Worm (Caenorhabditis elegans) whole organism, mixed stage, embryonic: ENCODE measurements around the gene ins-5.
"Not testable (repeated sequence)": the region's sequence is repeated elsewhere in the genome, so short reads cannot be mapped to it uniquely, and the experiment has no call there.

Source experiments
- M03D4.4 ChIP-seq: sonication (generic microtip); optimal IDR thresholded peaks from 2 replicates; lab custom pipeline; 2017; ENCODE audit warnings: mild to moderate bottlenecking, missing genetic modification characterization, missing compliant biosample characterization
- bed-3 ChIP-seq: fragments of 200-800 bp; sonication (Bioruptor generic); optimal IDR thresholded peaks from 3 replicates; lab custom pipeline; 2018; ENCODE audit warnings: mild to moderate bottlenecking, missing genetic modification characterization, moderate library complexity, missing compliant biosample characterization
- blmp-1 ChIP-seq: fragments of 150-350 bp; optimal IDR thresholded peaks from 2 replicates; lab custom pipeline; 2014; ENCODE audit warnings: missing biosample characterization, missing genetic modification characterization
- ceh-39 ChIP-seq: fragments of 150-350 bp; optimal IDR thresholded peaks from 2 replicates; lab custom pipeline; 2014; ENCODE audit warnings: missing biosample characterization, missing genetic modification characterization
- ceh-43 ChIP-seq: fragments of 200-800 bp; sonication (Bioruptor generic); optimal IDR thresholded peaks from 2 replicates; lab custom pipeline; 2018; ENCODE audit warnings: mild to moderate bottlenecking, missing genetic modification characterization, moderate library complexity, missing compliant biosample characterization
- ces-1 ChIP-seq: fragments of 150-350 bp; optimal IDR thresholded peaks from 2 replicates; lab custom pipeline; 2014; ENCODE audit warnings: missing biosample characterization, missing genetic modification reagents, missing genetic modification characterization
- cnd-1 ChIP-seq: fragments of 200-800 bp; sonication (Bioruptor generic); optimal IDR thresholded peaks from 2 replicates; lab custom pipeline; 2018; ENCODE audit warnings: mild to moderate bottlenecking, missing genetic modification characterization, missing compliant biosample characterization
- drap-1 ChIP-seq: fragments of 200-800 bp; sonication (Bioruptor generic); optimal IDR thresholded peaks from 3 replicates; lab custom pipeline; 2018; ENCODE audit warnings: mild to moderate bottlenecking, missing genetic modification characterization, missing compliant biosample characterization
- elt-1 ChIP-seq: sonication (generic microtip); optimal IDR thresholded peaks from 2 replicates; lab custom pipeline; 2017; ENCODE audit warnings: missing genetic modification characterization, mild to moderate bottlenecking, missing compliant biosample characterization, antibody characterized with exemption, moderate library complexity, borderline replicate concordance; ENCODE audit not compliant: insufficient read depth
- elt-3 ChIP-seq: fragments of 150-350 bp; optimal IDR thresholded peaks from 2 replicates; lab custom pipeline; 2014; ENCODE audit warnings: missing biosample characterization, missing genetic modification characterization
- flh-1 ChIP-seq: fragments of 200-800 bp; sonication (Bioruptor generic); optimal IDR thresholded peaks from 2 replicates; lab custom pipeline; 2018; ENCODE audit warnings: mild to moderate bottlenecking, missing genetic modification characterization, moderate library complexity, missing compliant biosample characterization
- ham-2 ChIP-seq: fragments of 200-800 bp; sonication (Bioruptor generic); optimal IDR thresholded peaks from 2 replicates; lab custom pipeline; 2018; ENCODE audit warnings: mild to moderate bottlenecking, missing genetic modification characterization, missing compliant biosample characterization
- hlh-1 ChIP-seq: fragments of 150-350 bp; optimal IDR thresholded peaks from 2 replicates; lab custom pipeline; 2014; ENCODE audit warnings: missing biosample characterization, missing genetic modification reagents, missing genetic modification characterization
- lin-32 ChIP-seq: fragments of 200-800 bp; sonication (Bioruptor generic); optimal IDR thresholded peaks from 2 replicates; lab custom pipeline; 2018; ENCODE audit warnings: mild to moderate bottlenecking, missing genetic modification characterization, missing compliant biosample characterization
- lsy-2 ChIP-seq: fragments of 150-350 bp; optimal IDR thresholded peaks from 2 replicates; lab custom pipeline; 2014; ENCODE audit warnings: missing biosample characterization, missing genetic modification characterization
- mab-5 ChIP-seq: fragments of 150-350 bp; optimal IDR thresholded peaks from 2 replicates; lab custom pipeline; 2014; ENCODE audit warnings: missing biosample characterization, missing genetic modification characterization
- mls-2 ChIP-seq: sonication (generic microtip); optimal IDR thresholded peaks from 2 replicates; lab custom pipeline; 2016; ENCODE audit warnings: mild to moderate bottlenecking, missing genetic modification characterization, moderate library complexity, missing compliant biosample characterization
- nhr-12 ChIP-seq: fragments of 150-350 bp; optimal IDR thresholded peaks from 2 replicates; lab custom pipeline; 2014; ENCODE audit warnings: missing biosample characterization, missing genetic modification characterization
- nhr-237 ChIP-seq: fragments of 150-350 bp; optimal IDR thresholded peaks from 2 replicates; lab custom pipeline; 2014; ENCODE audit warnings: missing biosample characterization, missing genetic modification characterization
- nhr-28 ChIP-seq: fragments of 150-350 bp; optimal IDR thresholded peaks from 2 replicates; lab custom pipeline; 2014; ENCODE audit warnings: missing biosample characterization, missing genetic modification characterization
- nhr-76 ChIP-seq: sonication (generic microtip); optimal IDR thresholded peaks from 2 replicates; lab custom pipeline; 2017; ENCODE audit warnings: missing biosample characterization, missing genetic modification characterization
- pha-4 ChIP-seq: fragments of 150-350 bp; optimal IDR thresholded peaks from 2 replicates; lab custom pipeline; 2018; ENCODE audit warnings: missing biosample characterization, missing genetic modification reagents, missing genetic modification characterization
- sem-2 ChIP-seq: fragments of 200-800 bp; sonication (Bioruptor generic); optimal IDR thresholded peaks from 2 replicates; lab custom pipeline; 2018; ENCODE audit warnings: mild to moderate bottlenecking, missing genetic modification characterization, missing compliant biosample characterization
- sptf-1 ChIP-seq: sonication (generic microtip); optimal IDR thresholded peaks from 2 replicates; lab custom pipeline; 2017; ENCODE audit warnings: mild to moderate bottlenecking, missing genetic modification characterization, moderate library complexity, missing compliant biosample characterization
- tbx-8 ChIP-seq: fragments of 200-800 bp; sonication (Bioruptor generic); optimal IDR thresholded peaks from 2 replicates; lab custom pipeline; 2018; ENCODE audit warnings: mild to moderate bottlenecking, missing genetic modification characterization, moderate library complexity, missing compliant biosample characterization
- unc-120 ChIP-seq: sonication (generic microtip); optimal IDR thresholded peaks from 2 replicates; lab custom pipeline; 2017; ENCODE audit warnings: missing genetic modification characterization, missing compliant biosample characterization; ENCODE audit not compliant: poor library complexity, severe bottlenecking
- unc-62 ChIP-seq: fragments of 150-350 bp; optimal IDR thresholded peaks from 2 replicates; lab custom pipeline; 2014; ENCODE audit warnings: missing biosample characterization, missing genetic modification reagents, missing genetic modification characterization
- zip-8 ChIP-seq: fragments of 150-350 bp; optimal IDR thresholded peaks from 2 replicates; lab custom pipeline; 2014; ENCODE audit warnings: missing biosample characterization, missing genetic modification characterization
- ztf-11 ChIP-seq: fragments of 150-350 bp; optimal IDR thresholded peaks from 2 replicates; lab custom pipeline; 2014; ENCODE audit warnings: missing biosample characterization, missing genetic modification characterization

ins-5 gene

DNA sequence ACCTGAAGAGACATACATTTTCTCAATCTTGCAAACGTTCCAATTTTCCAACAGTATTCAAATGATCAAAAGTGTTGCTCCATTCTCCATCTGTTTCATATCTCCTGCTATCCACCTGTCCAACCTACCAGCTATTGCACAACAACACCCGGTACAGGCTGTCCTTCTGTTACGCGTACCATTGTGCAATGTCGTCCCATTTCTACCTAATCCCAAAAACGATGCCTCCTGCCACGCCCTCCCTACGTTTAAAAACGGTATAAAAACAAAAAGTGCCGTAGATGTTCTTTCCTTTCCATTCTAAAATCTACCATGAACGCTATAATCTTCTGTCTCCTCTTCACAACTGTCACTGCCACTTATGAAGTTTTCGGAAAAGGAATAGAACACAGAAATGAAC lies 9.1 kb upstream of the ins-5 start, which contains the start of gene ins-2:
TSS of gene ins-2 (plus strand) at position 301 of the 400 bp plus-strand sequence.
- TF ChIP-seq zip-8 (tag; lab: Kevin White, UChicago), result peak; percentile 51
- no peak for TF ChIP-seq unc-120 (tag; lab: Kevin White, UChicago)
- TF ChIP-seq lin-32 (GFP tag; lab: Kevin White, UChicago), result peak; percentile 46

DNA sequence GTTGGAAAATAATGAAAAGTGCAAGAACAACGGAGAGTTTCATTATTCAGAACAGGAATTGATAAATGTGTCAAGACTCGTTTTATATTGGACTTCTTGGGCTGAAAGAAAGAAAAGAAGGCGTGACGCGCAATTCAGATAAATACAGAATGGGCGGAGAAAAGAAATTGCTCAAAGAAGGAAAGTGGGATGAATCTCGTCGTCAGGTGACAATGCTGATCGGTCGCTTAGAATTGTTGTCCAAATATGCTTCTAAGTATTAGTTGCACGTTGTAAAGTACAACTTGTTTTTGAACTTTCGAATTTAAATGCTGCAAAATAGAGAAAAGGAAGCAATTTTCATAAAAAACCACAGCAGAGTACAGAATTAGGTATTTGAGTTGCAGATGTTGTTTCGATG lies 6.7 kb upstream of the ins-5 start, which contains the start of gene ins-3:
TSS of gene ins-3 (minus strand) at position 101 of the 400 bp plus-strand sequence.
- TF ChIP-seq drap-1 (GFP tag; lab: Kevin White, UChicago) (no peak), ceh-39 (no peak), nhr-76 (no peak), ham-2 (GFP tag; lab: Kevin White, UChicago) (no peak), mls-2 (no peak), sptf-1 (tag; lab: Kevin White, UChicago) (no peak), cnd-1 (tag; lab: Kevin White, UChicago) (no peak), tbx-8 (no peak)

DNA sequence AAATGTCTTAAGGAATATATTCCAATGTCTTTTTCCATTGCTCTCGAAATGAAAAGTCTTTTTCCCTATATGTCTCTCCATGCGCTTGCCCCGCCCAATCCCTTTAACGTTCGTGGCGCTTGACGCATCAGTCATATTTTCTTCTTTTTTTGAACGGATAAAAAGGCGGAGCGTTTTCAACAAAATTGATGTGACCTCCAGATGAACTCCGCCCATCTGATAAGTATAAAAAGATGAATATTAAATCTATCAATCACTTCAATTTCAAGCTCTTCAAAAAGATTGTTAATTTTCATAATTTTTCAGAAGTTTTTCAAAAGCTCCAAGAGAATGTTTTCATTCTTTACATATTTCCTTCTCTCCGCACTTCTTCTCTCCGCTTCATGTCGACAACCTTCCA lies 1.3 kb upstream of the ins-5 start, which contains the start of gene ins-4:
TSS of gene ins-4 (plus strand) at position 301 of the 400 bp plus-strand sequence.
- TF ChIP-seq lsy-2 (tag; lab: Kevin White, UChicago) (no peak), elt-1 (tag; lab: Kevin White, UChicago) (no peak), flh-1 (GFP tag; lab: Kevin White, UChicago) (no peak), zip-8 (tag; lab: Kevin White, UChicago) (no peak)

DNA sequence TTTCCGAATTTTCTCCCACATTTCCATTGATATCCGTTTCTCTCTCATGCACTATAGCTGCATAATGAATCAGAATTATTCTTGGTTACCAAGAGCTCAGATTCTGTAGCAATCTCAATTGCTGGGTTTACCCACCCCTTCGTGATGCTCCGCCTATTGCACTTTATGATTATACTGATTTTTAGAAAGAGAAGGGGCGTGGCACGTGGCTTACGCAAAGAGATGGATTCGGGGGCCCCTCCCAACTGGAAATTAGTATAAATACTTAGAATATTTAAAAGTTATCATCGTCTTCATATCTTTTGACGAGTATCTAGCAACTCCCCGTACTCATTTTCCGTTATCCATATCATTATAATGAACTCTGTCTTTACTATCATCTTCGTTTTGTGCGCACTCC lies 2.8 kb downstream of the ins-5 start, which contains the start of gene ins-6:
TSS of gene ins-6 (plus strand) at position 301 of the 400 bp plus-strand sequence.
- TF ChIP-seq ham-2 (GFP tag; lab: Kevin White, UChicago) (no peak), bed-3 (GFP tag; lab: Kevin White, UChicago) (no peak), drap-1 (GFP tag; lab: Kevin White, UChicago) (no peak), flh-1 (GFP tag; lab: Kevin White, UChicago) (no peak), ceh-39 (no peak), ces-1 (GFP tag; lab: Kevin White, UChicago) (no peak), M03D4.4 (no peak)

DNA sequence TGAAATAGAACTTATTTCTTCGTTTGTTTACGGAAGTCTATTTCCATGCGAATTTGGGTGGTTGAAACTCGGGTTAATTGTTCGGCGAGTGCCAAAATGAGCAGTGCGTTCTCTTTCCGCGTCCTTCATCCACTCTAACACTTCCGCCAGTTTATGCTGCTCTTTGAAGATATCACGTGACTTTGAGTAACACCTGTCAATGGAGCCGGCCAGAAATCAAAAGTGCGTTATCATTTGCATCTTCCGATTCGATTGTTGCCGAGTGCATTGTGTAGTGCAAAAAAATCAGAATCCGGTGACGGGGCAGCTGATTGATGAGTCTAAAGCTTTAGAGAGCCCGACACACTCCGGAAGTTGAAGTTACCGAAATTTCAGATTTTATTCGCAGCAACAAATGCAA lies 3.6 kb downstream of the ins-5 start:
- TF ChIP-seq lsy-2 (tag; lab: Kevin White, UChicago) (no peak), unc-62 (GFP tag; lab: Kevin White, UChicago) (peak; percentile 58), hlh-1 (tag; lab: Kevin White, UChicago) (peak; percentile 51)

DNA sequence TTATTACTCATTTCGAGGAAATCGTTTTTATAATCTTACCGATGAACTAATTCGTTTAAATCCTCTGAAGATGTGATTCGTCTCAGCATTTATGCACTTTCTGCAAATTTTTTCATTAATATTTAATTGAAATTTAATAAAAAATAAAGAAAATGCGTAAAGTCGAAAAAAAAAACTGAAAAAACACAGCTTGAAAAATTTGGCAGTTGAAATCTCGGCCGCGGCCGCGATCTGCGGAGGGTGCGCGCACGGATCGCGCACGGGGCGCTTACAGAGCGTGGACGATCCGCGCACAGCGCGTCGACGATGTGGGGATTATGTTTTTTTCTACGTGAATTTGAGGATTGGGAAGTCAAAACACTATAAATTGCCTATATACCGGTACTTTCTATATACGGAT lies 11.5 kb downstream of the ins-5 start, which contains the start of gene ZK84.4:
TSS of gene ZK84.4 (minus strand) at position 101 of the 400 bp plus-strand sequence.
- TF ChIP-seq blmp-1 (tag; lab: Kevin White, UChicago); ztf-11; nhr-12 (tag; lab: Kevin White, UChicago): not testable (repeated sequence)

DNA sequence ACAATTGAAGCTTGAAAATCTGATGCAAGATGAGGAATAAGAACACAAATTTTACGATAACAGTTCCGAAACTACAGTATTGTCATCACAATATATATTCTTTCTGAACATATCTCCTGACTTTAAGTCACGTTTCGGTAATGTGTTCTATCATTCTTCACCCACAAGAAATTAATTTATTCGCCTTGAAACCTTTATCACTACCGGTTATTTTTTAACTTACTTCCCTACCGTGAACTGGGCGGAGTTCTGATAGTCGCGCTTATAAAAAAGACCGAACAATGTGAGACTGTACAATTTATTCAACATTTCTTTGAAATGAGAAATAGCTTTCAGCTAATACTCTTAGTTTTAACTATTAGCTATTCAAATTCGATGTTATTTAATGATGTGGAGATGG lies 13.2 kb downstream of the ins-5 start, which contains the start of gene ins-20:
TSS of gene ins-20 (plus strand) at position 301 of the 400 bp plus-strand sequence.
- no peak for TF ChIP-seq ham-2 (GFP tag; lab: Kevin White, UChicago)
- no peak for TF ChIP-seq nhr-237 (tag; lab: Kevin White, UChicago)
- TF ChIP-seq zip-8 (tag; lab: Kevin White, UChicago), result no peak
- TF ChIP-seq mls-2, result no peak
- no peak for TF ChIP-seq sem-2 (GFP tag; lab: Kevin White, UChicago)
- no peak for TF ChIP-seq lsy-2 (tag; lab: Kevin White, UChicago)
- no peak for TF ChIP-seq mab-5
- TF ChIP-seq pha-4 (tag; lab: Kevin White, UChicago), result no peak
- TF ChIP-seq nhr-28, result no peak
- TF ChIP-seq ceh-43, result no peak
- no peak for TF ChIP-seq M03D4.4
- TF ChIP-seq elt-3, result no peak
